Worm (Caenorhabditis elegans): ENCODE measurements around the gene sra-13.

DNA sequence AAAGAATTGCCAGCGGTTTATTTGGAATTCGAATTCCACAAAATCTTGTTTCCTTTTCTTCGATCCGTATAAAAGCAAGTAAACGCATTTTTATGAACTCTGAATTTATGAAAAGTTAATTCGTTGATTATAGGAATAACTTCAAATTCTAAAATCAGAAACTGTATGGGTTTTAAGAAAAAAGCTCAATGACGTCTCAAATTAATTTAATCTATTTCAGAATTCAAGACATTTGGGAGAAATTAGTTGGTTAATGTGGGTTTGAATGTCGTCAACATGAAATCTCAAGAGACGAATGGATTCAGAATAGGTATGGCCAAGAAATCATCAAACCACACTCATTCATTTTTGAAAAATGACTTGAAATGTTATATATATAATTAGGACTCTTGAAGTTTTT lies 11.4 kb upstream of the sra-13 start, which contains the start of gene F49E12.7:
- TF ChIP-seq unc-62 (GFP tag; optimal IDR thresholded peaks at IDR 0.05) (no peak), pha-4 (tag; optimal IDR thresholded peaks at IDR 0.05) (no peak), R02D3.7 (tag; optimal IDR thresholded peaks at IDR 0.05) (no peak), ceh-16 (tag; optimal IDR thresholded peaks at IDR 0.05) (no peak), nhr-237 (tag; optimal IDR thresholded peaks at IDR 0.05) (no peak), snpc-4 (tag; optimal IDR thresholded peaks at IDR 0.05) (no peak), skn-1 (tag; optimal IDR thresholded peaks at IDR 0.05) (no peak), nhr-11 (tag; optimal IDR thresholded peaks at IDR 0.05) (no peak), mdl-1 (tag; optimal IDR thresholded peaks at IDR 0.05) (no peak), elt-1 (tag; optimal IDR thresholded peaks at IDR 0.05) (no peak), nhr-25 (tag; optimal IDR thresholded peaks at IDR 0.05) (no peak), ceh-82 (tag; optimal IDR thresholded peaks at IDR 0.05) (no peak), nhr-23 (tag; optimal IDR thresholded peaks at IDR 0.05) (no peak)
